Worm (Caenorhabditis elegans): ENCODE measurements around the gene skr-16.

DNA sequence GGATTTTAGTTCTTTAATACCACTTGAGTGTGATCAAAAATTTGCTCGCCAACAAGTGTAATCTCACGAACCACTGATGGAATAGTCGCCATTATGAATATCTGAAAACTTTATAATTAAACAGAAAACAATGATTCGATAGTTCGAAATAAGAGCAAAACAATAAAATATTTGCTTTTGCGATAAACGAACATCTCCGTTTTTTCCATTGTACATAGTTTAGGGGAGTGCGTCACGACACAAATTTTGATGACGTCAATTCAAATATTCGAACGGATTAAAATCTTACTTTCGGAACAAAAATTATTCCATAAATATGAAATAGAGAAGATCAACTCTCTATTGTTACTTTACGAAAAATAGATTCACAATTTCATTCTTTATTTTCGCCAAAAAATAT, 34.5 kb upstream of the skr-16 start, which contains the start of gene mutd-1:
- TF ChIP-seq elt-3 (tag; optimal IDR thresholded peaks at IDR 0.05) (no peak), nhr-23 (tag; optimal IDR thresholded peaks at IDR 0.05) (no peak), lsy-2 (tag; optimal IDR thresholded peaks at IDR 0.05) (no peak), elt-1 (tag; optimal IDR thresholded peaks at IDR 0.05) (no peak), nhr-237 (tag; optimal IDR thresholded peaks at IDR 0.05) (no peak), lin-11 (tag; optimal IDR thresholded peaks at IDR 0.05) (no peak), nhr-25 (tag; optimal IDR thresholded peaks at IDR 0.05) (no peak), ceh-16 (tag; optimal IDR thresholded peaks at IDR 0.05) (no peak), lin-13 (GFP tag; optimal IDR thresholded peaks at IDR 0.05) (no peak)

Measured in whole organism, L2 larva.